Worm (Caenorhabditis elegans) whole organism, L1 larva: ENCODE results near the gene btb-12.

ENCODE experiments used
- ama-1 ChIP-seq: fragments of 150-350 bp; optimal IDR thresholded peaks from 2 replicates; lab custom pipeline; 2014
- nhr-28 ChIP-seq: fragments of 150-350 bp; optimal IDR thresholded peaks from 2 replicates; lab custom pipeline; 2014; ENCODE audit warnings: missing biosample characterization, missing genetic modification characterization
- nhr-77 ChIP-seq: fragments of 150-350 bp; optimal IDR thresholded peaks from 2 replicates; lab custom pipeline; 2014; ENCODE audit warnings: missing biosample characterization, missing genetic modification characterization
- unc-62 ChIP-seq: fragments of 150-350 bp; optimal IDR thresholded peaks from 2 replicates; lab custom pipeline; 2014; ENCODE audit warnings: missing biosample characterization, missing genetic modification reagents, missing genetic modification characterization

DNA sequence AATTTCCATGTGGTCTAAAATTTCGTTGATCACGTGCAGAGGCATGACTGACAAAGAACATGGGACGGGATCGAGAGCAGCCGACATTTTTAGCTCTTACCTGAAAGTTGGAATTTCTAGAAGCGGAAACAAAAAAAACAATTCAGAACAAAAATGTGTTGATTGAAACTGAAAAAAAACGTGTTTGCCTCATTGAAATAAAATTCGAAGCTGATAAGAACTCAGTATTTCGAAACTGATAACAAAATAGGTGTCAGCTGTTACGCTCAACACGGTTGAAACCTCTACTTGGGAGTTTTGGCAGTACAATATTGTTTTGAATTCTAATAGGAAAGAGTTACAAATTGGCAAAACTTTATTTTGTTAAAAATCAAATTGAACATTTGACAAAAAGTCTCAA is 46.1 kb upstream of the btb-12 start:
- no peak for TF ChIP-seq ama-1 (lab: Kevin White, UChicago)
- no peak for TF ChIP-seq nhr-77 (tag; lab: Kevin White, UChicago)
- TF ChIP-seq nhr-28 (tag; lab: Kevin White, UChicago): no peak
- no peak for TF ChIP-seq unc-62
